Fruit fly (Drosophila melanogaster) whole organism, embryonic: ENCODE results near the gene dpy.

Experiments
- ATbp ChIP-seq: fragments of 200-800 bp; sonication (Bioruptor generic); optimal IDR thresholded peaks from 2 replicates; lab custom pipeline; 2017; ENCODE audit warnings: missing biosample characterization, mild to moderate bottlenecking, missing genetic modification characterization, missing genetic modification reagents
- B-H1 ChIP-seq: fragments of 200-800 bp; sonication (Bioruptor generic); IDR thresholded peaks from 3 replicates; pipeline ENCODE4 v1.3.6; 2022; ENCODE audit warnings: missing biosample characterization, missing genetic modification characterization
- CG11398 ChIP-seq: fragments of 200-800 bp; sonication (Bioruptor generic); optimal IDR thresholded peaks from 2 replicates; lab custom pipeline; 2016; ENCODE audit warnings: missing biosample characterization, missing genetic modification characterization
- CG11504 ChIP-seq: fragments of 200-800 bp; sonication (Bioruptor generic); optimal IDR thresholded peaks from 3 replicates; lab custom pipeline; 2019; ENCODE audit warnings: missing biosample characterization, mild to moderate bottlenecking, missing genetic modification characterization, moderate library complexity
- CG12659 ChIP-seq: fragments of 200-800 bp; sonication (Bioruptor generic); optimal IDR thresholded peaks from 3 replicates; lab custom pipeline; 2017; ENCODE audit warnings: mild to moderate bottlenecking, missing biosample characterization, missing genetic modification reagents, missing genetic modification characterization
- CG14667 ChIP-seq: fragments of 200-800 bp; sonication (Bioruptor generic); IDR thresholded peaks from 2 replicates; pipeline ENCODE4 v1.3.6; 2022; ENCODE audit warnings: missing biosample characterization, missing genetic modification characterization
- CG17829 ChIP-seq: fragments of 200-800 bp; optimal IDR thresholded peaks from 2 replicates; lab custom pipeline; 2019; ENCODE audit warnings: missing biosample characterization, mild to moderate bottlenecking, missing genetic modification characterization, moderate library complexity
- CG17912 ChIP-seq: fragments of 200-800 bp; sonication (Bioruptor generic); optimal IDR thresholded peaks from 2 replicates; lab custom pipeline; 2018; ENCODE audit warnings: missing biosample characterization, mild to moderate bottlenecking, missing genetic modification characterization
- CG1792 ChIP-seq: fragments of 200-800 bp; sonication (Bioruptor generic); optimal IDR thresholded peaks from 2 replicates; lab custom pipeline; 2016; ENCODE audit warnings: missing biosample characterization, missing genetic modification characterization
- CG2889 ChIP-seq: fragments of 200-800 bp; sonication (Bioruptor generic); IDR thresholded peaks from 3 replicates; pipeline ENCODE4 v1.3.6; 2022; ENCODE audit warnings: missing biosample characterization, missing genetic modification characterization
- CG31388 ChIP-seq: fragments of 200-800 bp; sonication (Bioruptor generic); optimal IDR thresholded peaks from 2 replicates; lab custom pipeline; 2016; ENCODE audit warnings: missing biosample characterization, missing genetic modification characterization
- CG32767 ChIP-seq: fragments of 200-800 bp; sonication (Bioruptor generic); IDR thresholded peaks from 2 replicates; pipeline ENCODE4 v1.3.6; 2022; ENCODE audit warnings: missing biosample characterization, missing genetic modification characterization
- CG34376 ChIP-seq: fragments of 200-800 bp; sonication (Bioruptor generic); optimal IDR thresholded peaks from 2 replicates; lab custom pipeline; 2018; ENCODE audit warnings: missing biosample characterization, mild to moderate bottlenecking, missing genetic modification characterization
- CG3995 ChIP-seq: fragments of 200-800 bp; sonication (Bioruptor generic); optimal IDR thresholded peaks from 3 replicates; lab custom pipeline; 2016; ENCODE audit warnings: missing biosample characterization, missing genetic modification characterization
- CG5180 ChIP-seq: fragments of 200-800 bp; sonication (Bioruptor generic); optimal IDR thresholded peaks from 3 replicates; lab custom pipeline; 2017; ENCODE audit warnings: missing biosample characterization, missing genetic modification characterization, mild to moderate bottlenecking, moderate library complexity, missing genetic modification reagents
- CG5953 ChIP-seq: fragments of 200-800 bp; sonication (Bioruptor generic); IDR thresholded peaks from 2 replicates; pipeline ENCODE4 v1.3.6; 2022; ENCODE audit warnings: missing biosample characterization, missing genetic modification characterization
- CG6254 ChIP-seq: fragments of 200-800 bp; sonication (Bioruptor generic); optimal IDR thresholded peaks from 3 replicates; lab custom pipeline; 2017; ENCODE audit warnings: mild to moderate bottlenecking, missing biosample characterization, missing genetic modification reagents, missing genetic modification characterization
- CG6854 ChIP-seq: fragments of 200-800 bp; sonication (Bioruptor generic); optimal IDR thresholded peaks from 3 replicates; lab custom pipeline; 2017; ENCODE audit warnings: missing biosample characterization, mild to moderate bottlenecking, missing genetic modification characterization
- CG8089 ChIP-seq: fragments of 200-800 bp; sonication (Bioruptor generic); optimal IDR thresholded peaks from 3 replicates; lab custom pipeline; 2016; ENCODE audit warnings: missing biosample characterization, missing genetic modification characterization
- CG8944 ChIP-seq: fragments of 200-800 bp; sonication (Bioruptor generic); optimal IDR thresholded peaks from 3 replicates; lab custom pipeline; 2016; ENCODE audit warnings: missing biosample characterization, missing genetic modification characterization
- CG9797 ChIP-seq: fragments of 200-800 bp; sonication (Bioruptor generic); optimal IDR thresholded peaks from 3 replicates; lab custom pipeline; 2018; ENCODE audit warnings: missing biosample characterization, mild to moderate bottlenecking, missing genetic modification characterization
- CG9817 ChIP-seq: fragments of 200-800 bp; sonication (Bioruptor generic); optimal IDR thresholded peaks from 2 replicates; lab custom pipeline; 2018; ENCODE audit warnings: missing biosample characterization, mild to moderate bottlenecking, missing genetic modification characterization, moderate library complexity
- CHES-1-like ChIP-seq: fragments of 200-800 bp; sonication (Bioruptor generic); optimal IDR thresholded peaks from 2 replicates; lab custom pipeline; 2016; ENCODE audit warnings: missing biosample characterization, missing genetic modification characterization
- Dip2 ChIP-seq: fragments of 200-800 bp; sonication (Bioruptor generic); IDR thresholded peaks from 2 replicates; pipeline ENCODE4 v1.3.6; 2022; ENCODE audit warnings: missing biosample characterization, missing genetic modification characterization
- Dip3 ChIP-seq: fragments of 200-800 bp; sonication (Bioruptor generic); optimal IDR thresholded peaks from 3 replicates; lab custom pipeline; 2016; ENCODE audit warnings: missing biosample characterization, missing genetic modification characterization
- Fer1 ChIP-seq: fragments of 200-800 bp; sonication (Bioruptor generic); optimal IDR thresholded peaks from 2 replicates; lab custom pipeline; 2017; ENCODE audit warnings: missing biosample characterization, mild to moderate bottlenecking, missing genetic modification characterization
- Lpt ChIP-seq: fragments of >200 bp; optimal IDR thresholded peaks from 2 replicates; lab custom pipeline; 2018; ENCODE audit warnings: missing biosample characterization, missing genetic modification characterization
- MBD-R2 ChIP-seq: fragments of 200-800 bp; sonication (Bioruptor generic); IDR thresholded peaks from 2 replicates; pipeline ENCODE4 v1.3.6; 2022; ENCODE audit warnings: missing biosample characterization, missing genetic modification characterization
- Mad ChIP-seq: fragments of 200-800 bp; sonication (Bioruptor generic); optimal IDR thresholded peaks from 2 replicates; lab custom pipeline; 2016; ENCODE audit warnings: missing biosample characterization, missing genetic modification characterization
- Scr ChIP-seq: fragments of 200-800 bp; sonication (Bioruptor generic); IDR thresholded peaks from 2 replicates; pipeline ENCODE4 v1.3.6; 2022; ENCODE audit warnings: missing biosample characterization, missing genetic modification characterization; ENCODE audit not compliant: partially characterized antibody
- Sry-δ ChIP-seq: fragments of 200-800 bp; sonication (Bioruptor generic); optimal IDR thresholded peaks from 2 replicates; lab custom pipeline; 2016; ENCODE audit warnings: missing biosample characterization, missing genetic modification characterization
- Tbp ChIP-seq: fragments of >200 bp; optimal IDR thresholded peaks from 2 replicates; lab custom pipeline; 2018; ENCODE audit warnings: missing biosample characterization, missing genetic modification characterization
- Usf ChIP-seq: fragments of 200-800 bp; sonication (Bioruptor generic); optimal IDR thresholded peaks from 2 replicates; lab custom pipeline; 2017; ENCODE audit warnings: missing genotype, missing biosample characterization, missing genetic modification characterization
- br ChIP-seq: fragments of >200 bp; optimal IDR thresholded peaks from 2 replicates; lab custom pipeline; 2017
- bsh ChIP-seq, 2 experiments: fragments of 200-800 bp; sonication (Bioruptor generic); optimal IDR thresholded peaks; 2 replicates each; lab custom pipeline; 2017 to 2018; ENCODE audit warnings: mild to moderate bottlenecking in 2 of 2, missing biosample characterization in 2 of 2, missing genetic modification characterization in 2 of 2, moderate library complexity in 1 of 2
- chn ChIP-seq: fragments of 200-800 bp; sonication (Bioruptor generic); optimal IDR thresholded peaks from 2 replicates; lab custom pipeline; 2016; ENCODE audit warnings: missing biosample characterization, missing genetic modification characterization
- ci ChIP-seq: fragments of 200-800 bp; sonication (Bioruptor generic); IDR thresholded peaks from 3 replicates; pipeline ENCODE4 v1.3.6; 2022; ENCODE audit warnings: missing biosample characterization, missing genetic modification characterization
- croc ChIP-seq: fragments of 200-800 bp; sonication (Bioruptor generic); conservative IDR thresholded peaks from 3 replicates; pipeline ENCODE4 v1.3.6; 2022; ENCODE audit warnings: missing biosample characterization, missing genetic modification characterization
- dimm ChIP-seq: fragments of 200-800 bp; sonication (Bioruptor generic); IDR thresholded peaks from 2 replicates; pipeline ENCODE4 v1.3.6; 2022; ENCODE audit warnings: missing biosample characterization, missing genetic modification characterization
- dysf ChIP-seq: fragments of 200-800 bp; sonication (Bioruptor generic); IDR thresholded peaks from 3 replicates; pipeline ENCODE4 v1.3.6; 2022; ENCODE audit warnings: missing biosample characterization, missing genetic modification characterization
- fd64A ChIP-seq: fragments of 200-800 bp; sonication (Bioruptor generic); optimal IDR thresholded peaks from 3 replicates; lab custom pipeline; 2018; ENCODE audit warnings: missing biosample characterization, mild to moderate bottlenecking, missing genetic modification characterization
- fd96Cb ChIP-seq: fragments of 200-800 bp; sonication (Bioruptor generic); optimal IDR thresholded peaks from 2 replicates; lab custom pipeline; 2018; ENCODE audit warnings: missing biosample characterization, mild to moderate bottlenecking, missing genetic modification characterization, moderate library complexity
- gcm ChIP-seq: fragments of 200-800 bp; sonication (Bioruptor generic); optimal IDR thresholded peaks from 2 replicates; lab custom pipeline; 2019; ENCODE audit warnings: missing biosample characterization, mild to moderate bottlenecking, missing genetic modification characterization, moderate library complexity
- grau ChIP-seq: fragments of 200-800 bp; optimal IDR thresholded peaks from 3 replicates; lab custom pipeline; 2019; ENCODE audit warnings: missing biosample characterization, mild to moderate bottlenecking, missing genetic modification characterization, moderate library complexity
- grn ChIP-seq: fragments of 200-800 bp; sonication (Bioruptor generic); optimal IDR thresholded peaks from 3 replicates; lab custom pipeline; 2017; ENCODE audit warnings: missing biosample characterization, missing genetic modification characterization
- jing ChIP-seq: fragments of 200-800 bp; sonication (Bioruptor generic); optimal IDR thresholded peaks from 2 replicates; lab custom pipeline; 2018; ENCODE audit warnings: missing biosample characterization, mild to moderate bottlenecking, missing genetic modification characterization
- knrl ChIP-seq: fragments of 200-800 bp; sonication (Bioruptor generic); IDR thresholded peaks from 3 replicates; pipeline ENCODE4 v1.3.6; 2022; ENCODE audit warnings: missing biosample characterization, missing genetic modification characterization; ENCODE audit not compliant: partially characterized antibody
- nerfin-2 ChIP-seq: fragments of 200-800 bp; sonication (Bioruptor generic); IDR thresholded peaks from 2 replicates; pipeline ENCODE4 v1.3.6; 2022; ENCODE audit warnings: missing biosample characterization, missing genetic modification characterization; ENCODE audit not compliant: partially characterized antibody
- pros ChIP-seq: fragments of 200-800 bp; sonication (Bioruptor generic); optimal IDR thresholded peaks from 3 replicates; lab custom pipeline; 2019; ENCODE audit warnings: missing biosample characterization, mild to moderate bottlenecking, missing genetic modification characterization, moderate library complexity
- sim ChIP-seq: fragments of 200-800 bp; sonication (Bioruptor generic); IDR thresholded peaks from 2 replicates; pipeline ENCODE4 v1.3.6; 2022; ENCODE audit warnings: missing biosample characterization, missing genetic modification characterization
- slbo ChIP-seq: fragments of 200-800 bp; sonication (Bioruptor generic); IDR thresholded peaks from 2 replicates; pipeline ENCODE4 v1.3.6; 2022; ENCODE audit warnings: missing biosample characterization, missing genetic modification characterization

The dpy gene

dm6 chr2L:4448582-4449016, 165.5 kb downstream of the dpy start, which contains the start of gene MFS18 (continued):
- peak; percentile 99 for TF ChIP-seq B-H1 (GFP tag; lab: Robert Waterston, UW)
- TF ChIP-seq br (lab: Kevin White, UChicago) = no peak
- TF ChIP-seq slbo (GFP tag; lab: Robert Waterston, UW) = peak; percentile 99
- peak; percentile 71 for TF ChIP-seq CG8089 (GFP tag; lab: Kevin White, UChicago)
- peak; percentile 98 for TF ChIP-seq CG5953 (GFP tag; lab: Robert Waterston, UW)
- TF ChIP-seq fd96Cb (tag; lab: Kevin White, UChicago) = peak; percentile 100
- peak; percentile 72 for TF ChIP-seq CG1792 (GFP tag; lab: Kevin White, UChicago)
- peak; percentile 96 for TF ChIP-seq CG34376 (GFP tag; lab: Kevin White, UChicago)
- peak; percentile 94 for TF ChIP-seq CG11504 (tag; lab: Kevin White, UChicago)
- TF ChIP-seq gcm = peak; percentile 96
- no peak for TF ChIP-seq pros (GFP tag; lab: Kevin White, UChicago)
- TF ChIP-seq CG32767 (GFP tag; lab: Robert Waterston, UW) = peak; percentile 99
- peak; percentile 99 for TF ChIP-seq jing (GFP tag; lab: Kevin White, UChicago)
- no peak; the same call in 2 of the 3 replicates for TF ChIP-seq knrl
- TF ChIP-seq Tbp (GFP tag; lab: Kevin White, UChicago) = no peak
- TF ChIP-seq CG3995 (GFP tag; lab: Kevin White, UChicago) = peak; percentile 77
- peak; percentile 99 for TF ChIP-seq dysf (GFP tag; lab: Robert Waterston, UW)
- TF ChIP-seq MBD-R2 (GFP tag; lab: Robert Waterston, UW) = peak; percentile 98
- peak; percentile 99 for TF ChIP-seq sim (GFP tag; lab: Robert Waterston, UW)
- TF ChIP-seq Dip2 (GFP tag; lab: Robert Waterston, UW) = peak; percentile 70
- peak; percentile 99 for TF ChIP-seq CG17829 (tag; lab: Kevin White, UChicago)
- TF ChIP-seq nerfin-2 (GFP tag; lab: Robert Waterston, UW) = peak; percentile 90
- TF ChIP-seq CG5180 (GFP tag; lab: Kevin White, UChicago) = peak; percentile 86
- TF ChIP-seq CG12659 (GFP tag; lab: Kevin White, UChicago) = peak; percentile 97
- peak; percentile 90 for TF ChIP-seq Mad
- TF ChIP-seq grn (GFP tag; lab: Kevin White, UChicago) = peak; percentile 74
- TF ChIP-seq Usf = peak; percentile 88
- peak; percentile 91 for TF ChIP-seq grau
- peak; percentile 67 to 97 for TF ChIP-seq bsh (GFP tag; optimal IDR thresholded peaks at IDR 0.05; lab: Kevin White, UChicago)
- TF ChIP-seq CG8944 (GFP tag; lab: Kevin White, UChicago) = peak; percentile 74
- peak; percentile 93 for TF ChIP-seq CG31388 (GFP tag; lab: Kevin White, UChicago)
- peak; percentile 98 for TF ChIP-seq dimm (GFP tag; lab: Robert Waterston, UW)
- peak; percentile 99 for TF ChIP-seq ci
- peak; percentile 91 for TF ChIP-seq fd64A (GFP tag; lab: Kevin White, UChicago)
- no peak for TF ChIP-seq Lpt (GFP tag; lab: Kevin White, UChicago)
- peak; percentile 64 for TF ChIP-seq CG9797 (GFP tag; lab: Kevin White, UChicago)
- peak; percentile 97 for TF ChIP-seq CG6254 (GFP tag; lab: Kevin White, UChicago)
- peak; percentile 98 for TF ChIP-seq croc
- peak; percentile 97 for TF ChIP-seq CG2889 (GFP tag; lab: Robert Waterston, UW)
- peak; percentile 93 for TF ChIP-seq ATbp
- peak; percentile 35 for TF ChIP-seq CG11398 (GFP tag; lab: Kevin White, UChicago)
- peak; percentile 93 for TF ChIP-seq chn
- peak; percentile 73 for TF ChIP-seq CHES-1-like (GFP tag; lab: Kevin White, UChicago)
- TF ChIP-seq Dip3 = peak; percentile 82
- TF ChIP-seq CG17912 (GFP tag; lab: Kevin White, UChicago) = peak; percentile 34
- TF ChIP-seq CG14667 = peak; percentile 99
- peak; percentile 98 for TF ChIP-seq Fer1
- TF ChIP-seq CG9817 (tag; lab: Kevin White, UChicago) = peak; percentile 87
- peak; percentile 68 for TF ChIP-seq Scr (GFP tag; lab: Robert Waterston, UW)
- peak; percentile 48 for TF ChIP-seq Sry-δ
- TF ChIP-seq CG6854 (GFP tag; lab: Kevin White, UChicago) = peak; percentile 97
